Fruit fly (Drosophila melanogaster) whole organism, embryonic: Measurements from ENCODE around the gene Cyp4g15.

Experiments used
- Ada2b ChIP-seq: fragments of 200-800 bp; sonication (Bioruptor generic); IDR thresholded peaks from 2 replicates; pipeline ENCODE4 v1.3.6; 2022; ENCODE audit warnings: missing biosample characterization, missing genetic modification characterization
- Bteb2 ChIP-seq: fragments of 200-800 bp; sonication (Bioruptor generic); optimal IDR thresholded peaks from 2 replicates; lab custom pipeline; 2016; ENCODE audit warnings: missing biosample characterization, missing genetic modification characterization
- CG10267 ChIP-seq: fragments of 200-800 bp; sonication (Bioruptor generic); optimal IDR thresholded peaks from 2 replicates; lab custom pipeline; 2018; ENCODE audit warnings: missing biosample characterization, mild to moderate bottlenecking, missing genetic modification characterization, moderate library complexity
- CG10274 ChIP-seq: fragments of 200-800 bp; sonication (Bioruptor generic); optimal IDR thresholded peaks from 3 replicates; lab custom pipeline; 2017; ENCODE audit warnings: missing biosample characterization, mild to moderate bottlenecking, missing genetic modification characterization
- CG11085 ChIP-seq: fragments of 200-800 bp; sonication (Bioruptor generic); IDR thresholded peaks from 2 replicates; pipeline ENCODE4 v1.3.6; 2022; ENCODE audit warnings: missing biosample characterization, missing genetic modification characterization
- CG11504 ChIP-seq: fragments of 200-800 bp; sonication (Bioruptor generic); optimal IDR thresholded peaks from 3 replicates; lab custom pipeline; 2019; ENCODE audit warnings: missing biosample characterization, mild to moderate bottlenecking, missing genetic modification characterization, moderate library complexity
- CG12391 ChIP-seq: fragments of 200-800 bp; sonication (Bioruptor generic); optimal IDR thresholded peaks from 3 replicates; lab custom pipeline; 2018; ENCODE audit warnings: missing biosample characterization, mild to moderate bottlenecking, missing genetic modification characterization, moderate library complexity
- CG12659 ChIP-seq: fragments of 200-800 bp; sonication (Bioruptor generic); optimal IDR thresholded peaks from 3 replicates; lab custom pipeline; 2017; ENCODE audit warnings: mild to moderate bottlenecking, missing biosample characterization, missing genetic modification reagents, missing genetic modification characterization
- CG1529 ChIP-seq: fragments of 200-800 bp; sonication (Bioruptor generic); optimal IDR thresholded peaks from 3 replicates; lab custom pipeline; 2018; ENCODE audit warnings: missing biosample characterization, missing genetic modification characterization
- CG1603 ChIP-seq: fragments of 200-800 bp; sonication (Bioruptor generic); optimal IDR thresholded peaks from 2 replicates; lab custom pipeline; 2019; ENCODE audit warnings: missing biosample characterization, mild to moderate bottlenecking, missing genetic modification characterization, moderate library complexity
- CG17612 ChIP-seq: fragments of 200-800 bp; sonication (Bioruptor generic); IDR thresholded peaks from 2 replicates; pipeline ENCODE4 v1.3.6; 2022; ENCODE audit warnings: missing biosample characterization, missing genetic modification characterization
- CG18476 ChIP-seq: fragments of 200-800 bp; sonication (Bioruptor generic); optimal IDR thresholded peaks from 2 replicates; lab custom pipeline; 2016; ENCODE audit warnings: missing biosample characterization, mild to moderate bottlenecking, missing genetic modification characterization
- CG18619 ChIP-seq: fragments of 200-800 bp; sonication (Bioruptor generic); optimal IDR thresholded peaks from 3 replicates; lab custom pipeline; 2017; ENCODE audit warnings: missing biosample characterization, mild to moderate bottlenecking, missing genetic modification characterization
- CG2889 ChIP-seq: fragments of 200-800 bp; sonication (Bioruptor generic); IDR thresholded peaks from 3 replicates; pipeline ENCODE4 v1.3.6; 2022; ENCODE audit warnings: missing biosample characterization, missing genetic modification characterization
- CG31224 ChIP-seq: fragments of 200-800 bp; sonication (Bioruptor generic); IDR thresholded peaks from 2 replicates; pipeline ENCODE4 v1.3.6; 2022; ENCODE audit warnings: missing biosample characterization, missing genetic modification characterization
- CG31441 ChIP-seq: fragments of 200-800 bp; sonication (Bioruptor generic); IDR thresholded peaks from 2 replicates; pipeline ENCODE4 v1.3.6; 2022; ENCODE audit warnings: missing biosample characterization, missing genetic modification characterization
- CG33557 ChIP-seq: fragments of 200-800 bp; sonication (Bioruptor generic); optimal IDR thresholded peaks from 2 replicates; lab custom pipeline; 2019; ENCODE audit warnings: missing biosample characterization, mild to moderate bottlenecking, missing genetic modification characterization, moderate library complexity
- CG34422 ChIP-seq: fragments of 200-800 bp; sonication (Bioruptor generic); IDR thresholded peaks from 3 replicates; pipeline ENCODE4 v1.3.6; 2022; ENCODE audit warnings: missing biosample characterization, missing genetic modification characterization
- CG4404 ChIP-seq: fragments of 200-800 bp; sonication (Bioruptor generic); IDR thresholded peaks from 2 replicates; pipeline ENCODE4 v1.3.6; 2022; ENCODE audit warnings: missing biosample characterization, missing genetic modification characterization
- CG9817 ChIP-seq: fragments of 200-800 bp; sonication (Bioruptor generic); optimal IDR thresholded peaks from 2 replicates; lab custom pipeline; 2018; ENCODE audit warnings: missing biosample characterization, mild to moderate bottlenecking, missing genetic modification characterization, moderate library complexity
- CTCF ChIP-seq: fragments of 200-800 bp; sonication (Bioruptor generic); optimal IDR thresholded peaks from 2 replicates; lab custom pipeline; 2017; ENCODE audit warnings: missing biosample characterization, mild to moderate bottlenecking, missing genetic modification characterization, moderate library complexity
- Dip2 ChIP-seq: fragments of 200-800 bp; sonication (Bioruptor generic); IDR thresholded peaks from 2 replicates; pipeline ENCODE4 v1.3.6; 2022; ENCODE audit warnings: missing biosample characterization, missing genetic modification characterization
- Doc3 ChIP-seq: fragments of 200-800 bp; sonication (Bioruptor generic); IDR thresholded peaks from 3 replicates; pipeline ENCODE4 v1.3.6; 2022; ENCODE audit warnings: missing biosample characterization, missing genetic modification characterization; ENCODE audit not compliant: partially characterized antibody
- Dp ChIP-seq: fragments of 200-800 bp; sonication (Bioruptor generic); optimal IDR thresholded peaks from 2 replicates; lab custom pipeline; 2018; ENCODE audit warnings: missing biosample characterization, mild to moderate bottlenecking, missing genetic modification characterization, moderate library complexity
- Hmx ChIP-seq: fragments of 200-800 bp; sonication (Bioruptor generic); optimal IDR thresholded peaks from 2 replicates; lab custom pipeline; 2016; ENCODE audit warnings: missing biosample characterization, missing genetic modification characterization
- Jarid2 ChIP-seq: fragments of 200-800 bp; sonication (Bioruptor generic); optimal IDR thresholded peaks from 3 replicates; lab custom pipeline; 2017; ENCODE audit warnings: mild to moderate bottlenecking, missing biosample characterization, missing genetic modification reagents, missing genetic modification characterization
- Max ChIP-seq: fragments of 200-800 bp; sonication (Bioruptor generic); optimal IDR thresholded peaks from 2 replicates; lab custom pipeline; 2016; ENCODE audit warnings: missing biosample characterization, mild to moderate bottlenecking, missing genetic modification characterization
- NC2β ChIP-seq: fragments of 200-800 bp; sonication (Bioruptor generic); optimal IDR thresholded peaks from 2 replicates; lab custom pipeline; 2016; ENCODE audit warnings: missing biosample characterization, missing genetic modification characterization
- Sry-δ ChIP-seq: fragments of 200-800 bp; sonication (Bioruptor generic); optimal IDR thresholded peaks from 2 replicates; lab custom pipeline; 2016; ENCODE audit warnings: missing biosample characterization, missing genetic modification characterization
- Xbp1 ChIP-seq: fragments of 200-800 bp; sonication (Bioruptor generic); optimal IDR thresholded peaks from 3 replicates; lab custom pipeline; 2016; ENCODE audit warnings: missing biosample characterization, mild to moderate bottlenecking, missing genetic modification characterization
- YL-1 ChIP-seq: fragments of 200-800 bp; sonication (Bioruptor generic); optimal IDR thresholded peaks from 3 replicates; lab custom pipeline; 2017; ENCODE audit warnings: missing biosample characterization, mild to moderate bottlenecking, missing genetic modification characterization
- amos ChIP-seq: fragments of 200-800 bp; sonication (Bioruptor generic); IDR thresholded peaks from 2 replicates; pipeline ENCODE4 v1.3.6; 2022; ENCODE audit warnings: missing biosample characterization, missing genetic modification characterization; ENCODE audit not compliant: partially characterized antibody
- ara ChIP-seq: fragments of 200-800 bp; sonication (Bioruptor generic); IDR thresholded peaks from 2 replicates; pipeline ENCODE4 v1.3.6; 2022; ENCODE audit warnings: missing biosample characterization, missing genetic modification characterization
- croc ChIP-seq: fragments of 200-800 bp; sonication (Bioruptor generic); conservative IDR thresholded peaks from 3 replicates; pipeline ENCODE4 v1.3.6; 2022; ENCODE audit warnings: missing biosample characterization, missing genetic modification characterization
- dan ChIP-seq: fragments of 200-800 bp; sonication (Bioruptor generic); IDR thresholded peaks from 2 replicates; pipeline ENCODE4 v1.3.6; 2022; ENCODE audit warnings: missing biosample characterization, missing genetic modification characterization
- dysf ChIP-seq: fragments of 200-800 bp; sonication (Bioruptor generic); IDR thresholded peaks from 3 replicates; pipeline ENCODE4 v1.3.6; 2022; ENCODE audit warnings: missing biosample characterization, missing genetic modification characterization
- eve ChIP-seq, 2 experiments: fragments of >200 bp; optimal IDR thresholded peaks; 2 replicates each; lab custom pipeline; 2017; ENCODE audit warnings: missing biosample characterization in 2 of 2, missing genetic modification characterization in 2 of 2
- fd96Cb ChIP-seq: fragments of 200-800 bp; sonication (Bioruptor generic); optimal IDR thresholded peaks from 2 replicates; lab custom pipeline; 2018; ENCODE audit warnings: missing biosample characterization, mild to moderate bottlenecking, missing genetic modification characterization, moderate library complexity
- grn ChIP-seq: fragments of 200-800 bp; sonication (Bioruptor generic); optimal IDR thresholded peaks from 3 replicates; lab custom pipeline; 2017; ENCODE audit warnings: missing biosample characterization, missing genetic modification characterization
- mld ChIP-seq: fragments of 200-800 bp; sonication (Bioruptor generic); IDR thresholded peaks from 3 replicates; pipeline ENCODE4 v1.3.6; 2022; ENCODE audit warnings: missing biosample characterization, missing genetic modification characterization; ENCODE audit not compliant: partially characterized antibody
- peb ChIP-seq: fragments of 200-800 bp; sonication (Bioruptor generic); IDR thresholded peaks from 2 replicates; pipeline ENCODE4 v1.3.6; 2022; ENCODE audit warnings: missing biosample characterization, missing genetic modification characterization
- pzg ChIP-seq: fragments of 200-800 bp; sonication (Bioruptor generic); optimal IDR thresholded peaks from 3 replicates; lab custom pipeline; 2018; ENCODE audit warnings: missing biosample characterization, mild to moderate bottlenecking, missing genetic modification characterization, moderate library complexity
- run ChIP-seq: fragments of 200-800 bp; sonication (Bioruptor generic); optimal IDR thresholded peaks from 3 replicates; lab custom pipeline; 2018; ENCODE audit warnings: missing biosample characterization, mild to moderate bottlenecking, missing genetic modification characterization
- sc ChIP-seq, 3 experiments: fragments of >200 bp in 2 of 3; fragments of 200-800 bp in 1 of 3; sonication (Bioruptor generic) in 1 of 3; optimal IDR thresholded peaks; 2 replicates in 2 of 3; 3 replicates in 1 of 3; lab custom pipeline; 2017; ENCODE audit warnings: mild to moderate bottlenecking in 1 of 3, missing biosample characterization in 1 of 3, missing genetic modification characterization in 1 of 3, missing genetic modification reagents in 1 of 3
- stwl ChIP-seq: fragments of 200-800 bp; sonication (Bioruptor generic); optimal IDR thresholded peaks from 3 replicates; lab custom pipeline; 2018; ENCODE audit warnings: missing biosample characterization, mild to moderate bottlenecking, missing genetic modification characterization, moderate library complexity
- tll ChIP-seq, 2 experiments: fragments of 200-800 bp in 1 of 2; fragments of >200 bp in 1 of 2; sonication (Bioruptor generic) in 1 of 2; optimal IDR thresholded peaks; 2 replicates each; lab custom pipeline; 2017 to 2019; ENCODE audit warnings: missing biosample characterization in 2 of 2, missing genetic modification characterization in 2 of 2, mild to moderate bottlenecking in 1 of 2, moderate library complexity in 1 of 2
- tx ChIP-seq: fragments of 200-800 bp; sonication (Bioruptor generic); optimal IDR thresholded peaks from 2 replicates; lab custom pipeline; 2016; ENCODE audit warnings: missing biosample characterization, missing genetic modification characterization
- wor ChIP-seq: fragments of 200-800 bp; sonication (Bioruptor generic); IDR thresholded peaks from 2 replicates; pipeline ENCODE4 v1.3.6; 2022; ENCODE audit warnings: missing biosample characterization, missing genetic modification characterization
- zfh1 ChIP-seq: fragments of 200-800 bp; sonication (Bioruptor generic); IDR thresholded peaks from 3 replicates; pipeline ENCODE4 v1.3.6; 2022; ENCODE audit warnings: missing biosample characterization, missing genetic modification characterization

Cyp4g15 gene

DNA sequence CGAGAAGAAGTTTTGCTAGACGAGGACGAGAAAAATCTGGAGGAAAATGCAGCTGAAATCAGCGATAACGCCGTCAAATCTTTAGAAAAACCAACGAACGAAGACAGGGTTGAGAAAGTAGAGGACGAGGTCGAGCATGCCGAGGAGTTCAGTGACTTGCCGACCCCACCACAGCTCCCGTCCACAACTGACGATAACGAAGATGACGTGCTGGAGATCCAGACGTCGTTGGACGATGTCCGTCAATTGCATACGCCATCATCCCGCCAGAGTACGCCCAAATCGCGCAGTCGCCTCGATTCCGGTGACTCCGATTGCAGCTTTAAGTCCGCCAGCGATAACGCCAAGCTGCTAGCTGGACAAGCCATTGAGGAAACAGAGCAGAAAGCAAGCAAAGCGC lies 19.7 kb upstream of the Cyp4g15 start:
- TF ChIP-seq CG9817 (tag; lab: Kevin White, UChicago) (no peak), dysf (GFP tag; lab: Robert Waterston, UW) (no peak), CG33557 (GFP tag; lab: Kevin White, UChicago) (no peak), Xbp1 (GFP tag; lab: Kevin White, UChicago) (no peak), CG2889 (GFP tag; lab: Robert Waterston, UW) (no peak), sc (optimal IDR thresholded peaks at IDR 0.05; lab: Kevin White, UChicago) (no peak), sc (GFP tag; optimal IDR thresholded peaks at IDR 0.05; lab: Kevin White, UChicago) (no peak), CG11504 (tag; lab: Kevin White, UChicago) (no peak), CG34422 (GFP tag; lab: Robert Waterston, UW) (no peak), peb (GFP tag; lab: Robert Waterston, UW) (no peak), CG18476 (GFP tag; lab: Kevin White, UChicago) (no peak), Jarid2 (GFP tag; lab: Kevin White, UChicago) (no peak), CG10274 (GFP tag; lab: Kevin White, UChicago) (no peak), CG1529 (no peak), dan (GFP tag; lab: Robert Waterston, UW) (no peak), fd96Cb (no peak), zfh1 (no peak), tll (GFP tag; optimal IDR thresholded peaks at IDR 0.05; lab: Kevin White, UChicago) (no peak), croc (no peak), CG31441 (GFP tag; lab: Robert Waterston, UW) (no peak)

DNA sequence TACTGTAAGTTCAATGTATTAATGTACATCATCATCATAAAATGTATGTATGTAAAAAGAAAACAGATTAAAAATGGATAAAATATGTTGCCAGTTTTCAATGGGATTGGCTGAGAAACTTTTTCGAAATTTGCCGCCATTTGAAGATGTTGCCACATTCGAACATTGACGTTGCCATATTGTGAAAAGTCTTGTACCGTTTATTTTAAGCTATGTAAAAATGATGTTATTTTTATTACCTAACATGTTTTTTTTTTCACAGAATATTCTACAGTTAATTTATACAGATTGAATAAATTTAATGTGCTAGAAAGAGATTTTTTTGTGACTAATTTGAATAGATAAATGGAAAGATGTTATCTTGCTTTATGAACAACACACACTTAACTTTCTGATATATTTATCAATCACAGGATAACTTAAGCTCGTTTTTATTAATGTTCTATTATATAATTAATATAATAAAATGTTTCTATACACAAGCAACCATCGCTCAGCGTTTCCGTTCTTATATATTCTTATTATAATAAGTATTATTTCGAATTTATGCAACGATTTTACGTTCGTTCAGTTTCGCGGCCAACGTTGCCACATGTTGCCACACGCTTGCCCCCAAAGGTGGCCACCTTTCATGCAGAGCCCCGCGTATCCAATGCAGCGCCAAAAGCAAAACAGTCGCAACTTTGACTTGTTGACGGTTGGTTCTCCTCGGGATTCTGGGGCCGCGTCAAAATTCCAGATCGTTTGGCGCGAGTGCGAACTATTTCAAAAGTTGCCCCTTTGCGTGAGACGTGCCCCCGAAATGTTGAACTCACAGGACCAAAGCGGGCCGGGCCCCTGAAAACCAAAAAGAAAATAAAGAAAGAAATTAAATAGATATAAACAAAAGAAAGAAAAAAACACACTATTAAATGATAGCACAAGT lies 17.7 kb upstream of the Cyp4g15 start, which contains the start of gene CG43155:
TSS of gene CG43155 (plus strand) at position 875 of the 925 bp plus-strand sequence.
- no peak for TF ChIP-seq Ada2b (GFP tag; lab: Robert Waterston, UW)
- TF ChIP-seq CG12391 (tag; lab: Kevin White, UChicago): no peak
- TF ChIP-seq Hmx (GFP tag; lab: Kevin White, UChicago): no peak
- TF ChIP-seq amos (GFP tag; lab: Robert Waterston, UW): 0 out of 2 replicates have a peak, but pooled peaks have one; percentile 9
- no peak for TF ChIP-seq ara (GFP tag; lab: Robert Waterston, UW)
- TF ChIP-seq CTCF: peak; percentile 57
- TF ChIP-seq Bteb2 (GFP tag; lab: Kevin White, UChicago): no peak
- no peak for TF ChIP-seq run (tag; lab: Kevin White, UChicago)
- TF ChIP-seq Sry-δ (GFP tag; lab: Kevin White, UChicago): no peak
- peak; percentile 20 for TF ChIP-seq pzg
- no peak for TF ChIP-seq CG17612 (GFP tag; lab: Robert Waterston, UW)
- TF ChIP-seq wor (GFP tag; lab: Robert Waterston, UW): no peak
- no peak for TF ChIP-seq CG10267 (tag; lab: Kevin White, UChicago)
- peak; percentile 14 for TF ChIP-seq stwl (tag; lab: Kevin White, UChicago)
- no peak for TF ChIP-seq eve (GFP tag; optimal IDR thresholded peaks at IDR 0.05; lab: Kevin White, UChicago)
- TF ChIP-seq Doc3 (GFP tag; lab: Robert Waterston, UW): no peak
- no peak for TF ChIP-seq mld (GFP tag; lab: Robert Waterston, UW)
- no peak for TF ChIP-seq tx (GFP tag; lab: Kevin White, UChicago)
- no peak for TF ChIP-seq grn
- no peak for TF ChIP-seq CG31224
- 0 out of 3 replicates have a peak, but pooled peaks have one; percentile 20 for TF ChIP-seq CG34422 (GFP tag; lab: Robert Waterston, UW)
- no peak for TF ChIP-seq CG4404 (GFP tag; lab: Robert Waterston, UW)
- no peak for TF ChIP-seq CG12659 (GFP tag; lab: Kevin White, UChicago)
- TF ChIP-seq YL-1: no peak
- peak; percentile 70 for TF ChIP-seq Dp (GFP tag; lab: Kevin White, UChicago)
- TF ChIP-seq CG18619: no peak
- no peak for TF ChIP-seq CG11085 (GFP tag; lab: Robert Waterston, UW)
- TF ChIP-seq Dip2 (GFP tag; lab: Robert Waterston, UW): no peak
- TF ChIP-seq NC2β (GFP tag; lab: Kevin White, UChicago): no peak
- no peak for TF ChIP-seq Max
- TF ChIP-seq CG1603: peak; percentile 10
